Fruit fly (Drosophila melanogaster) whole organism, pupa: ENCODE measurements around the gene ppk10.

Experiments
- CG10348 ChIP-seq: fragments of 200-800 bp; sonication (Bioruptor generic); IDR thresholded peaks from 2 replicates; pipeline ENCODE4 v1.3.6; 2022; ENCODE audit warnings: missing biosample characterization, missing genetic modification characterization
- CG12605 ChIP-seq: fragments of 200-800 bp; sonication (Bioruptor generic); IDR thresholded peaks from 2 replicates; pipeline ENCODE4 v1.3.6; 2022; ENCODE audit warnings: missing biosample characterization, missing genetic modification characterization
- CG13204 ChIP-seq: fragments of 200-800 bp; sonication (Bioruptor generic); optimal IDR thresholded peaks from 2 replicates; lab custom pipeline; 2018; ENCODE audit warnings: missing biosample characterization, mild to moderate bottlenecking, missing genetic modification characterization, moderate library complexity
- CG14655 ChIP-seq: fragments of 200-800 bp; sonication (Bioruptor generic); optimal IDR thresholded peaks from 3 replicates; lab custom pipeline; 2017; ENCODE audit warnings: mild to moderate bottlenecking, missing biosample characterization, missing genetic modification reagents, missing genetic modification characterization
- CG15710 ChIP-seq: fragments of 200-800 bp; sonication (Bioruptor generic); optimal IDR thresholded peaks from 2 replicates; lab custom pipeline; 2018; ENCODE audit warnings: missing biosample characterization, mild to moderate bottlenecking, missing genetic modification characterization, moderate library complexity
- CG17806 ChIP-seq: fragments of 200-800 bp; sonication (Bioruptor generic); optimal IDR thresholded peaks from 2 replicates; lab custom pipeline; 2018; ENCODE audit warnings: missing biosample characterization, mild to moderate bottlenecking, missing genetic modification characterization, moderate library complexity
- CG32121 ChIP-seq: fragments of 200-800 bp; sonication (Bioruptor generic); IDR thresholded peaks from 2 replicates; pipeline ENCODE4 v1.3.6; 2022; ENCODE audit warnings: missing biosample characterization, missing genetic modification characterization
- CG34367 ChIP-seq: fragments of 200-800 bp; sonication (Bioruptor generic); optimal IDR thresholded peaks from 2 replicates; lab custom pipeline; 2018; ENCODE audit warnings: missing biosample characterization, mild to moderate bottlenecking, missing genetic modification characterization
- CG4496 ChIP-seq: fragments of 200-800 bp; sonication (Bioruptor generic); IDR thresholded peaks from 3 replicates; pipeline ENCODE4 v1.3.6; 2022; ENCODE audit warnings: missing biosample characterization, missing genetic modification characterization
- CG8159 ChIP-seq: fragments of 200-800 bp; sonication (Bioruptor generic); optimal IDR thresholded peaks from 3 replicates; lab custom pipeline; 2018; ENCODE audit warnings: missing biosample characterization, mild to moderate bottlenecking, missing genetic modification characterization, moderate library complexity
- CG8301 ChIP-seq: fragments of 200-800 bp; sonication (Bioruptor generic); optimal IDR thresholded peaks from 2 replicates; lab custom pipeline; 2018; ENCODE audit warnings: missing biosample characterization, mild to moderate bottlenecking, missing genetic modification characterization
- CG9948 ChIP-seq: fragments of 200-800 bp; sonication (Bioruptor generic); optimal IDR thresholded peaks from 2 replicates; lab custom pipeline; 2018; ENCODE audit warnings: missing biosample characterization, mild to moderate bottlenecking, missing genetic modification characterization, moderate library complexity
- D1 ChIP-seq: fragments of 200-800 bp; sonication (Bioruptor generic); optimal IDR thresholded peaks from 2 replicates; lab custom pipeline; 2018; ENCODE audit warnings: missing biosample characterization, mild to moderate bottlenecking, missing genetic modification characterization, moderate library complexity
- EcR ChIP-seq: fragments of 200-800 bp; sonication (Bioruptor generic); optimal IDR thresholded peaks from 3 replicates; lab custom pipeline; 2019; ENCODE audit warnings: missing biosample characterization, missing genetic modification characterization, mild to moderate bottlenecking, moderate library complexity, missing genetic modification reagents
- Ets98B ChIP-seq: fragments of 200-800 bp; sonication (Bioruptor generic); IDR thresholded peaks from 2 replicates; pipeline ENCODE4 v1.3.6; 2022; ENCODE audit warnings: missing biosample characterization, missing genetic modification characterization
- Pif1A ChIP-seq: fragments of 200-800 bp; sonication (Bioruptor generic); optimal IDR thresholded peaks from 3 replicates; lab custom pipeline; 2016; ENCODE audit warnings: missing biosample characterization, missing genetic modification characterization
- Pif1B ChIP-seq: fragments of 200-800 bp; sonication (Bioruptor generic); optimal IDR thresholded peaks from 3 replicates; lab custom pipeline; 2016; ENCODE audit warnings: missing biosample characterization, missing genetic modification characterization
- Snoo ChIP-seq: fragments of 200-800 bp; sonication (Bioruptor generic); optimal IDR thresholded peaks from 3 replicates; lab custom pipeline; 2017; ENCODE audit warnings: missing biosample characterization, mild to moderate bottlenecking, missing genetic modification characterization, inconsistent platforms
- fd96Ca ChIP-seq: fragments of 200-800 bp; sonication (Bioruptor generic); IDR thresholded peaks from 3 replicates; pipeline ENCODE4 v1.3.6; 2022; ENCODE audit warnings: missing biosample characterization, missing genetic modification characterization
- gl ChIP-seq: fragments of 200-800 bp; sonication (Bioruptor generic); optimal IDR thresholded peaks from 2 replicates; lab custom pipeline; 2018; ENCODE audit warnings: missing biosample characterization, mild to moderate bottlenecking, missing genetic modification characterization
- rn ChIP-seq: fragments of 200-800 bp; sonication (Bioruptor generic); IDR thresholded peaks from 2 replicates; pipeline ENCODE4 v1.3.6; 2022; ENCODE audit warnings: missing biosample characterization, missing genetic modification characterization

Gene ppk10

DNA sequence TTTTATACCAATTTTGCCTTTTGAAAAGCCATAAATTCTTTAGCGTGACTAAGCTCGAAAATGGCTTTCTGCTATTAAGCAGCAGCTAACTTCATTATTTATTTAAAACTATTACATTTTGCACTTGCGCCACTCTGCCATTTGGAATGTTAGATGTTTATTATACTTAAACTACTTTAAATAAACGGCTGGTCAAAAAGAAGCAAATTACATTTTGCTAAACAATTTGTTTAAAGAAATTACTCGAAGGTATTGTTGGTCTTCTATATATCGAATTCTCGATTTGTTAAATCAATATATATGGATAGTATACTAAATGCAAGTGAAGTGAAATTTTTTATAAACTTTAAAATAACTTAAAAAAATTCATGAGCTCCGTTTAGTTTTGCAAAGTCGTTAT lies at the start of gene ppk10:
Gene ppk10, minus strand, starts transcription at position 101 of the 400 bp plus-strand sequence.
- no peak for TF ChIP-seq CG8301 (tag; lab: Kevin White, UChicago)

DNA sequence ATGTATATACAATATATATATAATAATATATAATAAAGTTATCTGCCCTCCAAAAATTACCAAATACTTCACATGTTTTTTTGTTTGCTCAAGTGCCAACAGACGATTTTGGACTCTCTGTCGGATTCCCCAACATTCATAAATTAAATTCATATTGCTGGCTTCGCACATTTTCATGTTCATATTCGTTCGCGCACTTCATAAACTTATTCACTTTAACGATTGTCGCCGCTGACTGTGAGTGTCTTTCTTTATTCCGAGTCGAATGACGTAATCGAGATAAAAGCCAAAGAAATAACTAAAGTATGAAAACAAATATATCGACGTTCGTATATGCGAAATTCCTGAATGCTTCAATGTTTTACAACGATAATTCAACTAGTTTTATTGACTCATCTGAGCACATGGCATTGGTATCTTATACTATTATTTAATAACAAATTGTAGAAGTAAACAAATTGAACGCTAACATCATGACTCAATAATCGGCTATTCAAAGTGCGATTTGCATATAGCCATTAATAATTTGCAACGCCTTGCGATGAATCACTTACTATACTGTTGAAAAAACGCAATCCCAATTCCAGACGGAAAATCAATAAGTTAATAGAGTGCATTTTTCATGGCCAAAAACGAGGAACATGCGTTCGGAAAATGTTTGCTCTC lies 48.2 kb upstream of the ppk10 start:
- no peak for TF ChIP-seq CG32121 (GFP tag; lab: Robert Waterston, UW)
- no peak for TF ChIP-seq fd96Ca
- no peak for TF ChIP-seq gl (tag; lab: Kevin White, UChicago)
- no peak for TF ChIP-seq CG8159 (tag; lab: Kevin White, UChicago)
- TF ChIP-seq CG14655 (GFP tag; lab: Kevin White, UChicago), result no peak
- no peak for TF ChIP-seq EcR (GFP tag; lab: Kevin White, UChicago)
- no peak for TF ChIP-seq CG8301 (tag; lab: Kevin White, UChicago)
- TF ChIP-seq CG15710 (tag; lab: Kevin White, UChicago), result no peak
- no peak for TF ChIP-seq D1 (tag; lab: Kevin White, UChicago)
- no peak for TF ChIP-seq CG13204 (GFP tag; lab: Kevin White, UChicago)
- no peak for TF ChIP-seq Snoo
- TF ChIP-seq rn, result no peak

DNA sequence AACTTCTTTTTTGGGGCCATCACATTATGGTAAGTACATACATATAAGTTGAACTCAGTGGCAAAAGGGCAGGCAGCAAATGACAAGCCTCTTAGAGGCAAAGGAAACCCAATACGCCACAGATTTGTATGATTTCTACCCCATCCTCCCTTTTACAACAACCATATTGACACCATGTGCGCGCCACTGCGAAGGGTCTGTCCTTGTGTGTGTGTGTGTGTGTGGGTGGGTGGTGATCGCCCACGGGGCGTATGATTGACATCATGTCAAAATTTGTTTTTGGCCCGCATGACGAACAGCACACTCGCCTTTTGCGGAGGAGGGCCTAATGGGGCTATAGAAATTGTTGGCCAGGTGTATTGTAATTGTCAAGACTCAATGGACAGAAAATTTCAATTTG lies 47.4 kb upstream of the ppk10 start:
- no peak for TF ChIP-seq fd96Ca
- no peak for TF ChIP-seq D1 (tag; lab: Kevin White, UChicago)
- TF ChIP-seq Snoo, result no peak
- no peak for TF ChIP-seq CG12605 (GFP tag; lab: Robert Waterston, UW)
- no peak for TF ChIP-seq EcR (GFP tag; lab: Kevin White, UChicago)
- TF ChIP-seq CG17806, result no peak
- TF ChIP-seq Pif1B (GFP tag; lab: Kevin White, UChicago), result no peak
- no peak for TF ChIP-seq CG34367
- no peak for TF ChIP-seq CG14655 (GFP tag; lab: Kevin White, UChicago)
- no peak for TF ChIP-seq CG8301 (tag; lab: Kevin White, UChicago)
- TF ChIP-seq CG32121 (GFP tag; lab: Robert Waterston, UW), result no peak
- no peak for TF ChIP-seq Pif1A (GFP tag; lab: Kevin White, UChicago)
- TF ChIP-seq CG8159 (tag; lab: Kevin White, UChicago), result no peak
- TF ChIP-seq CG10348 (GFP tag; lab: Robert Waterston, UW), result no peak
- TF ChIP-seq CG9948 (tag; lab: Kevin White, UChicago), result no peak
- no peak for TF ChIP-seq CG15710 (tag; lab: Kevin White, UChicago)
- no peak for TF ChIP-seq CG4496 (GFP tag; lab: Robert Waterston, UW)
- no peak for TF ChIP-seq rn

DNA sequence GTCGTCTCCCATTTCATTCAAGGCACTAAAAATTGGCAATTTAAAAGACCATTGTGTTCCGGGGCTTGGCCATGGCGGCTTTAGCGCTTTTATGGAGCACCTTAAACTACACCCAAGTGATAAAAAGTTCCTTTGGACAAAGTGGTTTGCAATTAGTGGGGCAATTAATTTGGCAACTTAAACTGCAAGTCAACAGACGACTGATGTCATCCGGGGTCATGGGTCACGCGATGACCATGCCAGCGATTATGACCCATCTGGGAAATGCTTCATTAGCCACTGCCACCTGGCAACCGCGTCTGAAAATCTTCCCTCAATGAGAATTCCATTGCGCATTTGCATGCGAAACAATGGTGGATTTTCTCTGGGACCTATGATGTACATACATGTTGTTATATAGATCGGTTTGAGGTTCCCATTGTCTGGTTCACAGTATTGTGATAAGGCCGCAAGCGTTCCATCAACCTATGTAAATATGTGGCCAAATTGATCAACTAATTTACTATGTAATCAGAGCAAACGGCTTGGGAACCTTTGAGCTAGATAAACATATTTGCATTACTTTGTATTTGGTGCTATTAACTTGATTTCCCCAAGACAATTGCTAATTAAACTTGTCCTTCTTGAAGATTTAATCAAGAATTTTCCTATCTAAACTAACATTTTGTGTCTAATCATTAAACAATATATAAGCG lies 45.1 kb upstream of the ppk10 start:
- TF ChIP-seq Snoo, result no peak

DNA sequence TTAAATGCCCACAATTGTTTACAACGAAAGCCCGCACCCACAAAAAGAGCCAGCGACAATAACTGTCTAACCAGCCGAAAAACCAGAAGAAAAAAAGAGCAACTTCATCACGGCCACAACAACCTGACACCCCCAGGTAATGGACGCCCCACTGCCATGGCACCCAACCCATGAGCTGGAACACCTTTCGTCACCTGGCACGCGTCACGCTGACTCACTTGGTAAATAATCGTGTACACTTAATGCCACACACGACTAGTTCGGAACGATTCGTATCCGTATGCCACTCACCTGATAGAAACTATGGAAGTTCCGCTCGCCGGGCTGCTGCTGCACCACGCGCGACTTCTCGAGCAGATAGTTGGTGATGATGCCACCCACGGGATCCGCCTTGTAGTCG lies 44.1 kb upstream of the ppk10 start:
- TF ChIP-seq CG32121 (GFP tag; lab: Robert Waterston, UW) (no peak), CG9948 (tag; lab: Kevin White, UChicago) (no peak), CG15710 (tag; lab: Kevin White, UChicago) (no peak), Pif1B (GFP tag; lab: Kevin White, UChicago) (no peak), CG10348 (GFP tag; lab: Robert Waterston, UW) (no peak)
- TF ChIP-seq, all 21 proteins: peak for 0

DNA sequence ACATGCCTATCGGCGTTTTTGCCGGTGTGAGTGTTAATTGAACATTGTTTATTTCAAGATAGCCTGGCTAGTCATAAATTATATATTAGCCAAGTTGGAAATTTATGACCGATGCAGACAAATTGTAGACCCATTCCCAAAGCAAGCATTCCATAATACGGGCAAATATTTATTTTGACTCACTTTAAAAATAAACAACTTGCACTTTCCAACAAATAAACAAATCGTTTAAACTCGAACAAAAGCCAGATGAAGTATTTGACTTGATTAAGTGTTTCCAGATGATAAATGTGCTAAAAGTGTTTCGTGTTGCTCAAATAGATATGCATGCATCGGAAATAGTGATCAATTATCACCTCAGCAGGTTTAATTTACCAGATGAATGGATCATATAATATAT lies 43.3 kb upstream of the ppk10 start:
- TF ChIP-seq CG4496 (GFP tag; lab: Robert Waterston, UW) (no peak), fd96Ca (no peak), CG15710 (tag; lab: Kevin White, UChicago) (no peak), Pif1A (GFP tag; lab: Kevin White, UChicago) (no peak), CG17806 (no peak), Snoo (no peak), gl (tag; lab: Kevin White, UChicago) (no peak), rn (no peak), CG8159 (tag; lab: Kevin White, UChicago) (no peak), CG34367 (no peak), Ets98B (GFP tag; lab: Robert Waterston, UW) (no peak), CG10348 (GFP tag; lab: Robert Waterston, UW) (no peak), Pif1B (GFP tag; lab: Kevin White, UChicago) (no peak)
- TF ChIP-seq, all 21 proteins: peak for 0

DNA sequence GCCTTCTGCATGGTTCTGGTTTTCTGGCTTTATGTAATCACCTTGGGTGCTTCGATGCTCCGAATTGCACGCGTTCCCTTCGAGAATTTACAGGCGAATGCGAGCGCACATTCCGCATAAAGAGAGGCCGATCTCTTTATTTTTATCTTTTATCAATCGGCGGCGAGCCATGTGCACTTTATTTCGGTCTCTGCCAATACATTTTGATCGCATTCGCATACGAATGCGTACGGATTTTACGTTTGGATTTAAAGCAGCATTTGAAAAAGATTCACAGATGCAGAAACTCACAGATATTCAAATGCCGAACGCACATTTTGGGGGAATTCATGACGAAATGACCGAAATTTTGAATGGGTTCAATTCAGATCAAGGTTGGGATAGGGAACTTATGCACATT lies 39.2 kb upstream of the ppk10 start, which contains the start of gene CG13144:
Gene CG13144, minus strand, starts transcription at position 101 of the 400 bp plus-strand sequence.
- TF ChIP-seq Ets98B (GFP tag; lab: Robert Waterston, UW) (no peak), CG17806 (no peak), gl (tag; lab: Kevin White, UChicago) (no peak), CG4496 (GFP tag; lab: Robert Waterston, UW) (no peak), CG9948 (tag; lab: Kevin White, UChicago) (no peak), Snoo (no peak), CG32121 (GFP tag; lab: Robert Waterston, UW) (no peak), CG8159 (tag; lab: Kevin White, UChicago) (no peak), CG10348 (GFP tag; lab: Robert Waterston, UW) (no peak), CG13204 (GFP tag; lab: Kevin White, UChicago) (no peak), Pif1A (GFP tag; lab: Kevin White, UChicago) (no peak), CG12605 (GFP tag; lab: Robert Waterston, UW) (no peak)
